Worm (Caenorhabditis elegans): ENCODE results near the gene srh-219.
A peak's percentile ranks its signal among the peaks of the same experiment; 100 is the strongest.

srh-219 gene

DNA sequence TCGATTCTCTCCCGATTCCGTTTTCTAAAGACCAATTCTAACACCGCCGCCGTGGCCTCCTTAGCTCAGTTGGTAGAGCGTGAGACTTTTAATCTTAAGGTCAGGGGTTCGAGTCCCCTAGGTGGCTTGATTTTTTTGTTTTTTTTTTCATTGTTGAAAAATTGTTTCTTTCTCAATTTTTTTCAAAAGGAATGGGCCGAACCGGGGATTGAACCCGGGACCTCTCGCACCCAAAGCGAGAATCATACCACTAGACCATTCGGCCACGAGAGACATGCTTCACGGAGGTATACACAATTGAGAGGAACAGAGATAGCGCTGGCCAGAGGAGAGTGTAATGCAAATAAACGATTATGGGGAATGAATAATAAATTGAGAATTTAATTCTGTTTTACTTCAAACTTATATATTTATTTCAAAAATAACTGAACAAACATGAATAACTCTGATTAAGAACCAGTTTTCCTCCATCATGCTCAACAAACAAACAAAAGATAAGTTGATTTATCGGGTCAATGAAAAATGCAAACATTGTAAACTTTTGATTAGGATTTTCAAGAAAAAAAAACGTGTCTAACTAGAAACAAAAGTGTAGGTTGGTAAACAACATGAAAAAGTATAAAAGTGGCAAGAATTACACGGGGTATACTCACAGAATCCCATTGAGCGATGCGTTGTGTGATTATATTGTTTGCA, 30.1 kb upstream of the srh-219 start, which contains the start of gene pqn-71 (continued):
- TF ChIP-seq lir-1 (GFP tag; conservative IDR thresholded peaks at IDR 0.05) (0 out of 2 replicates have a peak, but pooled peaks have one; percentile 22), B0035.1 (tag; optimal IDR thresholded peaks at IDR 0.05) (peak; percentile 92), attf-5 (GFP tag; optimal IDR thresholded peaks at IDR 0.05) (peak; percentile 86), Y53F4B.3 (GFP tag; IDR thresholded peaks at IDR 0.05) (peak; percentile 80; the same call in 1 of the 2 replicates), snpc-3.4 (tag; optimal IDR thresholded peaks at IDR 0.05) (peak; percentile 86), lsy-27 (tag; optimal IDR thresholded peaks at IDR 0.05; ENCODE audit: borderline replicate concordance, insufficient read depth) (peak; percentile 91), F37B4.10 (GFP tag; IDR thresholded peaks at IDR 0.05) (0 out of 2 replicates have a peak, but pooled peaks have one; percentile 88), ceh-58 (GFP tag; IDR thresholded peaks at IDR 0.05) (peak; percentile 89; the same call in 1 of the 2 replicates), nhr-179 (tag; optimal IDR thresholded peaks at IDR 0.05) (peak; percentile 31), madf-6 (GFP tag; IDR thresholded peaks at IDR 0.05) (peak; percentile 77), D2030.7 (GFP tag; IDR thresholded peaks at IDR 0.05) (peak; percentile 97), Y56A3A.18 (GFP tag; IDR thresholded peaks at IDR 0.05) (peak; percentile 97), ekl-4 (GFP tag; IDR thresholded peaks at IDR 0.05) (peak; percentile 89), snpc-4 (GFP tag; optimal IDR thresholded peaks at IDR 0.05) (peak; percentile 82), snpc-4 (tag; optimal IDR thresholded peaks at IDR 0.05) (peak; percentile 80 to 93 (median 88)), lin-54 (GFP tag; optimal IDR thresholded peaks at IDR 0.05) (peak; percentile 85), K12H6.12 (tag; optimal IDR thresholded peaks at IDR 0.05) (peak; percentile 81), him-1 (tag; optimal IDR thresholded peaks at IDR 0.05) (peak; percentile 99), mxl-1 (tag; optimal IDR thresholded peaks at IDR 0.05) (peak; percentile 93), ccch-3 (GFP tag; optimal IDR thresholded peaks at IDR 0.05) (peak; percentile 47), dpl-1 (GFP tag; optimal IDR thresholded peaks at IDR 0.05) (peak; percentile 56), unc-130 (GFP tag; optimal IDR thresholded peaks at IDR 0.05) (peak; percentile 74), ztf-25 (GFP tag; IDR thresholded peaks at IDR 0.05) (peak; percentile 89; the same call in 1 of the 2 replicates), lin-35 (GFP tag; optimal IDR thresholded peaks at IDR 0.05) (peak in 1 of 3 experiments; percentile 91), nfya-1 (tag; optimal IDR thresholded peaks at IDR 0.05; ENCODE audit: borderline replicate concordance, insufficient read depth) (no peak), F39B2.1 (GFP tag; IDR thresholded peaks at IDR 0.05) (0 out of 2 replicates have a peak, but pooled peaks have one; percentile 70), madf-8 (GFP tag; conservative IDR thresholded peaks at IDR 0.05) (peak; percentile 69), C17E4.6 (GFP tag; IDR thresholded peaks at IDR 0.05) (peak; percentile 93), hlh-12 (tag; optimal IDR thresholded peaks at IDR 0.05) (peak; percentile 86), repo-1 (tag; optimal IDR thresholded peaks at IDR 0.05) (peak; percentile 92), aptf-3 (GFP tag; IDR thresholded peaks at IDR 0.05) (peak; percentile 95), chd-7 (tag; optimal IDR thresholded peaks at IDR 0.05) (peak; percentile 90), nhr-120 (GFP tag; IDR thresholded peaks at IDR 0.05) (peak; percentile 88; the same call in 1 of the 2 replicates), gei-17 (GFP tag; optimal IDR thresholded peaks at IDR 0.05) (peak; percentile 84), hrde-1 (tag; optimal IDR thresholded peaks at IDR 0.05; ENCODE audit: borderline replicate concordance) (peak; percentile 93), dpff-1 (tag; optimal IDR thresholded peaks at IDR 0.05) (peak; percentile 54), ama-1 (optimal IDR thresholded peaks at IDR 0.05) (no peak), ama-1 (GFP tag; optimal IDR thresholded peaks at IDR 0.05) (peak; percentile 89 to 90), die-1 (tag; optimal IDR thresholded peaks at IDR 0.05) (peak; percentile 95), Y95B8A.8 (GFP tag; IDR thresholded peaks at IDR 0.05) (peak; percentile 88), F23B12.7 (tag; optimal IDR thresholded peaks at IDR 0.05; ENCODE audit: insufficient read depth) (peak; percentile 95), F22D6.2 (tag; optimal IDR thresholded peaks at IDR 0.05) (peak; percentile 85), F33H1.4 (GFP tag; IDR thresholded peaks at IDR 0.05) (peak; percentile 62), nhr-90 (tag; optimal IDR thresholded peaks at IDR 0.05) (peak; percentile 98), ztf-28 (GFP tag; IDR thresholded peaks at IDR 0.05) (peak; percentile 80), T07F8.4 (tag; optimal IDR thresholded peaks at IDR 0.05) (peak; percentile 93), mcd-1 (GFP tag; IDR thresholded peaks at IDR 0.05) (peak; percentile 86)

All from whole organism, young adult.